Worm (Caenorhabditis elegans): ENCODE measurements around the gene pha-2.

- TF ChIP-seq mxl-1 (tag; optimal IDR thresholded peaks at IDR 0.05), result no peak
- TF ChIP-seq die-1 (tag; optimal IDR thresholded peaks at IDR 0.05), result no peak
- no peak for TF ChIP-seq nhr-27 (tag; optimal IDR thresholded peaks at IDR 0.05)
- no peak for TF ChIP-seq tbp1 (GFP tag; optimal IDR thresholded peaks at IDR 0.05)
- no peak for TF ChIP-seq efl-1 (GFP tag; optimal IDR thresholded peaks at IDR 0.05)
- TF ChIP-seq snpc-3.4 (tag; optimal IDR thresholded peaks at IDR 0.05), result no peak
- no peak for TF ChIP-seq snpc-4 (GFP tag; optimal IDR thresholded peaks at IDR 0.05)
- TF ChIP-seq snpc-4 (tag; optimal IDR thresholded peaks at IDR 0.05), result no peak
- TF ChIP-seq unc-130 (GFP tag; optimal IDR thresholded peaks at IDR 0.05), result no peak
- no peak for TF ChIP-seq F37B4.10 (GFP tag; IDR thresholded peaks at IDR 0.05)
- TF ChIP-seq egl-44 (GFP tag; IDR thresholded peaks at IDR 0.05), result no peak
- TF ChIP-seq bed-1 (GFP tag; IDR thresholded peaks at IDR 0.05), result no peak
- no peak for TF ChIP-seq madf-8 (GFP tag; conservative IDR thresholded peaks at IDR 0.05)
- TF ChIP-seq Y67H2A.10 (GFP tag; conservative IDR thresholded peaks at IDR 0.05), result no peak
- TF ChIP-seq nfya-2 (GFP tag; IDR thresholded peaks at IDR 0.05), result no peak
These were observed 51.1 kb downstream of the pha-2 start for ce11 chrX:585598-586217.

Data from whole organism, young adult.